Worm (Caenorhabditis elegans) whole organism, midembryonic: ENCODE measurements around the gene T02E9.5.

Experiments used
- T22C8.4 ChIP-seq: fragments of 200-800 bp; sonication (Bioruptor generic); IDR thresholded peaks from 2 replicates; pipeline ENCODE4 v1.3.6; 2022; ENCODE audit warnings: missing genetic modification characterization, missing compliant biosample characterization
- cog-1 ChIP-seq: sonication (generic microtip); optimal IDR thresholded peaks from 2 replicates; lab custom pipeline; 2016; ENCODE audit warnings: missing genetic modification characterization, missing compliant biosample characterization
- flt-1 ChIP-seq: fragments of 200-800 bp; sonication (Bioruptor generic); IDR thresholded peaks from 2 replicates; pipeline ENCODE4 v1.3.6; 2022; ENCODE audit warnings: missing genetic modification characterization, missing compliant biosample characterization
- klf-2 ChIP-seq: fragments of 200-800 bp; sonication (Bioruptor generic); conservative IDR thresholded peaks from 2 replicates; pipeline ENCODE4 v1.3.6; 2022; ENCODE audit warnings: missing genetic modification reagents, missing genetic modification characterization, missing compliant biosample characterization
- med-1 ChIP-seq: sonication (generic microtip); optimal IDR thresholded peaks from 2 replicates; lab custom pipeline; 2017; ENCODE audit warnings: missing genetic modification characterization, mild to moderate bottlenecking, missing compliant biosample characterization, antibody characterized with exemption, missing genetic modification reagents; ENCODE audit not compliant: insufficient read depth
- ref-1 ChIP-seq: fragments of 200-800 bp; sonication (Bioruptor generic); conservative IDR thresholded peaks from 2 replicates; pipeline ENCODE4 v1.3.6; 2022; ENCODE audit warnings: missing genetic modification reagents, missing genetic modification characterization, missing compliant biosample characterization
- tab-1 ChIP-seq: fragments of 200-800 bp; sonication (Bioruptor generic); IDR thresholded peaks from 2 replicates; pipeline ENCODE4 v1.3.6; 2022; ENCODE audit warnings: missing genetic modification characterization, missing compliant biosample characterization
- ztf-23 ChIP-seq: fragments of 200-800 bp; sonication (Bioruptor generic); IDR thresholded peaks from 2 replicates; pipeline ENCODE4 v1.3.6; 2022; ENCODE audit warnings: missing genetic modification reagents, missing genetic modification characterization, missing compliant biosample characterization
- ztf-29 ChIP-seq: fragments of 200-800 bp; sonication (Bioruptor generic); IDR thresholded peaks from 2 replicates; pipeline ENCODE4 v1.3.6; 2022; ENCODE audit warnings: missing genetic modification reagents, missing genetic modification characterization, missing compliant biosample characterization

DNA sequence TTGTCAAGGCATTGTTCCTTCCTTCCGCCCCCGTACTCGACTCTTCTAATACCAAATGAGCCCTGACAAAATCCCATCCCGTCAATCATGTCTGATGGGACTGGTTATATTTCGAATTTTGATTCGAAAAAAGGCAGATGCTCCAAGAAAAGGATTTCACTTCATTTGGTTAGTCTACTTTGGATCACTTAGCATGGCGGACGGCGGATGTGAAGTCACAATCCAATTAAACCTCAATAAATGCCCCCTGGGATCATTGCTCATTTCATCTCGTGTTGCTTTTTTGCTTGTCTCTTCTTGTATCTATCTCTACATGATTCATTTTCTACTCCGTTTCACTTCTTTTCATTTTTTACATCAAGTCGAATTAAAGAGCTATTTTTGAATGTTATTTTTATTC is 37.3 kb downstream of the T02E9.5 start:
- TF ChIP-seq ztf-29 (GFP tag; lab: Robert Waterston, UW) (no peak), tab-1 (GFP tag; lab: Robert Waterston, UW) (no peak), med-1 (GFP tag; lab: Kevin White, UChicago) (no peak), klf-2 (GFP tag; lab: Robert Waterston, UW) (no peak), ztf-23 (GFP tag; lab: Robert Waterston, UW) (no peak), ref-1 (GFP tag; lab: Robert Waterston, UW) (no peak), T22C8.4 (GFP tag; lab: Robert Waterston, UW) (no peak), flt-1 (GFP tag; lab: Robert Waterston, UW) (no peak), cog-1 (tag; lab: Kevin White, UChicago) (no peak)
